Fruit fly (Drosophila melanogaster): ENCODE data around the gene CG42249.

The CG42249 gene

dm6 chrX:11108148-11108844 is 12.2 kb downstream of the CG42249 start, which contains the start of gene Hsp60A (continued):
- TF ChIP-seq fkh (GFP tag; optimal IDR thresholded peaks at IDR 0.05) (no peak), CG6808 (GFP tag; optimal IDR thresholded peaks at IDR 0.05) (no peak), CG32006 (GFP tag; optimal IDR thresholded peaks at IDR 0.05) (peak; percentile 30), OdsH (GFP tag; optimal IDR thresholded peaks at IDR 0.05) (peak; percentile 53), Sox14 (GFP tag; optimal IDR thresholded peaks at IDR 0.05) (peak; percentile 26), esn (GFP tag; optimal IDR thresholded peaks at IDR 0.05) (peak; percentile 54), acj6 (GFP tag; optimal IDR thresholded peaks at IDR 0.05) (peak; percentile 58), CG6792 (GFP tag; optimal IDR thresholded peaks at IDR 0.05) (no peak), CG8119 (GFP tag; IDR thresholded peaks at IDR 0.05) (no peak), fd59A (GFP tag; optimal IDR thresholded peaks at IDR 0.05) (no peak), salr (GFP tag; optimal IDR thresholded peaks at IDR 0.05) (peak in 1 of 2 experiments; percentile 31), topi (GFP tag; optimal IDR thresholded peaks at IDR 0.05) (peak; percentile 35), CG1621 (tag; optimal IDR thresholded peaks at IDR 0.05) (no peak), Ets96B (tag; optimal IDR thresholded peaks at IDR 0.05) (peak; percentile 52), CG11294 (GFP tag; IDR thresholded peaks at IDR 0.05) (no peak), CG8632 (GFP tag; optimal IDR thresholded peaks at IDR 0.05) (peak; percentile 2), cyc (GFP tag; optimal IDR thresholded peaks at IDR 0.05) (peak; percentile 15), Smox (GFP tag; optimal IDR thresholded peaks at IDR 0.05) (peak; percentile 50), CG7368 (GFP tag; optimal IDR thresholded peaks at IDR 0.05) (no peak), achi (GFP tag; optimal IDR thresholded peaks at IDR 0.05) (peak; percentile 52), CG9139 (GFP tag; optimal IDR thresholded peaks at IDR 0.05) (no peak), CG8319 (GFP tag; optimal IDR thresholded peaks at IDR 0.05) (no peak), fd85E (GFP tag; optimal IDR thresholded peaks at IDR 0.05) (no peak), Met (GFP tag; optimal IDR thresholded peaks at IDR 0.05) (peak; percentile 54), Eip75B (GFP tag; optimal IDR thresholded peaks at IDR 0.05) (no peak), dac (GFP tag; optimal IDR thresholded peaks at IDR 0.05) (no peak), spab (GFP tag; optimal IDR thresholded peaks at IDR 0.05) (no peak), CG6276 (GFP tag; optimal IDR thresholded peaks at IDR 0.05) (no peak), Eip78C (GFP tag) (peak; percentile 78), eg (GFP tag; IDR thresholded peaks at IDR 0.05) (peak; percentile 53; the same call in 2 of the 3 replicates), CG31627 (GFP tag; optimal IDR thresholded peaks at IDR 0.05) (peak; percentile 48), ss (GFP tag; optimal IDR thresholded peaks at IDR 0.05) (no peak), Blimp-1 (GFP tag; optimal IDR thresholded peaks at IDR 0.05) (no peak), Gug (GFP tag; IDR thresholded peaks at IDR 0.05) (0 out of 2 replicates have a peak, but pooled peaks have one; percentile 15), Lpt (GFP tag; optimal IDR thresholded peaks at IDR 0.05) (no peak), CG4318 (GFP tag; optimal IDR thresholded peaks at IDR 0.05) (peak; percentile 20)

dm6 chrX:11108845-11109450 is 12.9 kb downstream of the CG42249 start:
- TF ChIP-seq CG3032 (tag; optimal IDR thresholded peaks at IDR 0.05) (peak; percentile 22), CG8119 (GFP tag; IDR thresholded peaks at IDR 0.05) (peak; percentile 52; the same call in 2 of the 3 replicates), CG15336 (GFP tag; IDR thresholded peaks at IDR 0.05) (peak; percentile 54), Gug (GFP tag; IDR thresholded peaks at IDR 0.05) (0 out of 2 replicates have a peak, but pooled peaks have one; percentile 18), CG8632 (GFP tag; optimal IDR thresholded peaks at IDR 0.05) (no peak), CG6163 (GFP tag; IDR thresholded peaks at IDR 0.05) (peak; percentile 23; the same call in 1 of the 3 replicates), vri (GFP tag; optimal IDR thresholded peaks at IDR 0.05) (peak; percentile 87), lz (GFP tag; optimal IDR thresholded peaks at IDR 0.05) (no peak), eg (GFP tag; IDR thresholded peaks at IDR 0.05) (peak; percentile 75)
